Worm (Caenorhabditis elegans) whole organism, L4/young adult: ENCODE data around the gene lag-2.

Experiments used
- W03F9.2 ChIP-seq: fragments of 150-350 bp; optimal IDR thresholded peaks from 2 replicates; lab custom pipeline; 2014; ENCODE audit warnings: missing biosample characterization, missing genetic modification characterization
- dao-5 ChIP-seq: sonication (generic microtip); optimal IDR thresholded peaks from 2 replicates; lab custom pipeline; 2016; ENCODE audit warnings: missing genotype, missing genetic modification characterization, moderate library complexity, missing compliant biosample characterization
- him-1 ChIP-seq: sonication (generic microtip); optimal IDR thresholded peaks from 2 replicates; lab custom pipeline; 2016; ENCODE audit warnings: missing genotype, missing genetic modification reagents, missing genetic modification characterization, missing compliant biosample characterization

Gene lag-2

ce11 chrV:3166260-3166659 is 21.9 kb upstream of the lag-2 start, which contains the start of gene C36C5.4:
C36C5.4 (plus strand) TSS chrV:3166560.
- no peak for TF ChIP-seq him-1 (tag; lab: Kevin White, UChicago)
- TF ChIP-seq dao-5 (tag; lab: Kevin White, UChicago), result no peak
- TF ChIP-seq W03F9.2, result no peak

ce11 chrV:3168650-3169049 is 19.5 kb upstream of the lag-2 start, which contains the start of gene C36C5.15:
C36C5.15 (minus strand) TSS chrV:3168750.
- TF ChIP-seq W03F9.2, result no peak
- no peak for TF ChIP-seq him-1 (tag; lab: Kevin White, UChicago)
- TF ChIP-seq dao-5 (tag; lab: Kevin White, UChicago), result no peak

ce11 chrV:3169838-3170237 is 18.3 kb upstream of the lag-2 start, which contains the start of gene srbc-6:
srbc-6 (plus strand) TSS chrV:3170138.
- TF ChIP-seq him-1 (tag; lab: Kevin White, UChicago), result no peak
- no peak for TF ChIP-seq W03F9.2

ce11 chrV:3171625-3172024 is 16.5 kb upstream of the lag-2 start:
- TF ChIP-seq dao-5 (tag; lab: Kevin White, UChicago), result no peak
- TF ChIP-seq W03F9.2, result no peak
- no peak for TF ChIP-seq him-1 (tag; lab: Kevin White, UChicago)

ce11 chrV:3176161-3176560 is 12.0 kb upstream of the lag-2 start, which contains the start of gene srab-8:
srab-8 (plus strand) TSS chrV:3176461.
- TF ChIP-seq W03F9.2, result no peak
- TF ChIP-seq dao-5 (tag; lab: Kevin White, UChicago), result no peak
- TF ChIP-seq him-1 (tag; lab: Kevin White, UChicago), result no peak

- TF ChIP-seq him-1 (tag; lab: Kevin White, UChicago), result no peak
- TF ChIP-seq W03F9.2, result no peak
- no peak for TF ChIP-seq dao-5 (tag; lab: Kevin White, UChicago)
Observed at ce11 chrV:3185855-3186254, 2.3 kb upstream of the lag-2 start.

- TF ChIP-seq W03F9.2 (no peak), dao-5 (tag; lab: Kevin White, UChicago) (no peak), him-1 (tag; lab: Kevin White, UChicago) (no peak)
Observed at ce11 chrV:3193091-3193608, 5.0 kb downstream of the lag-2 start, which contains the start of the genes Y73C8B.3 and Y73C8B.9. Y73C8B.3 (minus strand) TSS chrV:3193237. Y73C8B.9 (plus strand) TSS chrV:3193558.

ce11 chrV:3194952-3195450 is 6.9 kb downstream of the lag-2 start, which contains the start of gene Y73C8B.2:
Y73C8B.2 (minus strand) TSS chrV:3195002.
- TF ChIP-seq him-1 (tag; lab: Kevin White, UChicago) (no peak), dao-5 (tag; lab: Kevin White, UChicago) (no peak), W03F9.2 (no peak)

- no peak for TF ChIP-seq W03F9.2
Observed at ce11 chrV:3195814-3196213, 7.7 kb downstream of the lag-2 start.

ce11 chrV:3196832-3197329 is 8.7 kb downstream of the lag-2 start, which contains the start of the genes Y73C8B.1 and Y73C8B.5:
Y73C8B.1 (minus strand) TSS chrV:3196882.
Y73C8B.5 (plus strand) TSS chrV:3197268.
- TF ChIP-seq dao-5 (tag; lab: Kevin White, UChicago) (no peak), W03F9.2 (no peak), him-1 (tag; lab: Kevin White, UChicago) (no peak)

- TF ChIP-seq him-1 (tag; lab: Kevin White, UChicago) (no peak), dao-5 (tag; lab: Kevin White, UChicago) (no peak), W03F9.2 (no peak)
Observed at ce11 chrV:3200323-3200722, 12.2 kb downstream of the lag-2 start, which contains the start of gene K08D9.4. K08D9.4 (minus strand) TSS chrV:3200423.

- TF ChIP-seq W03F9.2 (no peak), dao-5 (tag; lab: Kevin White, UChicago) (no peak), him-1 (tag; lab: Kevin White, UChicago) (no peak)
Observed at ce11 chrV:3204433-3204832, 16.3 kb downstream of the lag-2 start.

ce11 chrV:3208940-3209339 is 20.8 kb downstream of the lag-2 start:
- no peak for TF ChIP-seq him-1 (tag; lab: Kevin White, UChicago)
- no peak for TF ChIP-seq W03F9.2
- TF ChIP-seq dao-5 (tag; lab: Kevin White, UChicago), result no peak

ce11 chrV:3210147-3210546 is 22.0 kb downstream of the lag-2 start, which contains the start of gene apx-1:
apx-1 (plus strand) TSS chrV:3210196.
- TF ChIP-seq W03F9.2, result no peak
- no peak for TF ChIP-seq him-1 (tag; lab: Kevin White, UChicago)
- no peak for TF ChIP-seq dao-5 (tag; lab: Kevin White, UChicago)
